Worm (Caenorhabditis elegans): ENCODE measurements around the gene F22B5.4.

DNA sequence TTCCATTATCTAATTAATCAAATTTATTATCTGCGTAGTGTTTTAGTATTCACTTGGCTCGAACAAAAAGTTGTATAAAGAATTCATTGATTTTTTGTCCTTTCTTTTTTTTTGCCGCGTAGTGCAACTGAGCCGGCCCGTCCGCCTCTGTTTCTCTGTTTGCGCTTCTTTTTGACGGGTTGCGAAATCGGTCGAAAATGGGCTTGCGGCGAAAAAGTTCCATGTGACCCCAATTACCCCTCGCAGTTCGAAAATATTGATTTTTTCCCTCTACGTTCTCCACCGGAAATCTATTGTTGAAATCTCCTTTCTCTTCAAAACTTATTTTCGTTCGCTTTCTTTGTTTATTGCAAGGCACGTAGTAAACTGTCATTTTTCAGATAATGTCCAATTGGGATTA, 7.9 kb downstream of the F22B5.4 start, which contains the start of gene zyg-9:
- no peak for TF ChIP-seq zag-1 (tag; optimal IDR thresholded peaks at IDR 0.05)
- no peak for TF ChIP-seq aly-2 (tag; optimal IDR thresholded peaks at IDR 0.05)
- TF ChIP-seq grh-1 (GFP tag; IDR thresholded peaks at IDR 0.05), result no peak
- TF ChIP-seq dpl-1 (GFP tag; optimal IDR thresholded peaks at IDR 0.05), result no peak
- no peak for TF ChIP-seq fkh-10 (GFP tag; optimal IDR thresholded peaks at IDR 0.05)
- TF ChIP-seq elt-3 (tag; optimal IDR thresholded peaks at IDR 0.05), result no peak
- no peak for TF ChIP-seq unc-62 (GFP tag; optimal IDR thresholded peaks at IDR 0.05)
- no peak for TF ChIP-seq pqm-1 (tag; optimal IDR thresholded peaks at IDR 0.05)
- TF ChIP-seq ama-1 (optimal IDR thresholded peaks at IDR 0.05), result no peak
- no peak for TF ChIP-seq lin-13 (GFP tag; optimal IDR thresholded peaks at IDR 0.05)
- TF ChIP-seq jun-1 (tag; optimal IDR thresholded peaks at IDR 0.05), result no peak
- TF ChIP-seq skn-1 (tag; optimal IDR thresholded peaks at IDR 0.05), result peak; percentile 50
- no peak for TF ChIP-seq elt-2 (tag; optimal IDR thresholded peaks at IDR 0.05)

All from whole organism, L1 larva.